Worm (Caenorhabditis elegans): ENCODE data around the gene oac-10.

The oac-10 gene

ce11 chrII:3897758-3898494, 28.2 kb downstream of the oac-10 start, which contains the start of gene F53C3.6 (continued):
- TF ChIP-seq fos-1 (tag; optimal IDR thresholded peaks at IDR 0.05) (no peak), attf-4 (tag; optimal IDR thresholded peaks at IDR 0.05) (no peak), lin-39 (tag; optimal IDR thresholded peaks at IDR 0.05) (no peak), madf-9 (GFP tag; conservative IDR thresholded peaks at IDR 0.05) (no peak), nhr-28 (tag; optimal IDR thresholded peaks at IDR 0.05) (peak; percentile 54), mxl-3 (GFP tag; optimal IDR thresholded peaks at IDR 0.05) (peak; percentile 6), ztf-11 (tag; optimal IDR thresholded peaks at IDR 0.05) (no peak), ZK337.2 (GFP tag; IDR thresholded peaks at IDR 0.05) (no peak), ceh-32 (tag; optimal IDR thresholded peaks at IDR 0.05; ENCODE audit: poor library complexity) (no peak), daf-19 (GFP tag; conservative IDR thresholded peaks at IDR 0.05) (no peak), snpc-4 (tag; optimal IDR thresholded peaks at IDR 0.05) (no peak), Y105C5A.15 (GFP tag; IDR thresholded peaks at IDR 0.05) (no peak), nhr-237 (tag; optimal IDR thresholded peaks at IDR 0.05) (no peak), ceh-82 (tag; optimal IDR thresholded peaks at IDR 0.05) (no peak), dmd-9 (GFP tag; IDR thresholded peaks at IDR 0.05) (no peak), lsy-2 (tag; optimal IDR thresholded peaks at IDR 0.05) (peak in 1 of 2 experiments; percentile 76), nhr-41 (GFP tag; IDR thresholded peaks at IDR 0.05) (no peak), ceh-28 (tag; optimal IDR thresholded peaks at IDR 0.05) (no peak), Y75B8A.6 (GFP tag; IDR thresholded peaks at IDR 0.05) (no peak), ceh-20 (GFP tag; IDR thresholded peaks at IDR 0.05) (no peak), lin-15B (tag; optimal IDR thresholded peaks at IDR 0.05) (no peak), daf-8 (GFP tag; IDR thresholded peaks at IDR 0.05) (no peak), saeg-2 (GFP tag; IDR thresholded peaks at IDR 0.05) (no peak), zip-2 (tag; optimal IDR thresholded peaks at IDR 0.05) (no peak), F49E8.2 (tag; optimal IDR thresholded peaks at IDR 0.05; ENCODE audit: borderline replicate concordance) (no peak), lin-1 (GFP tag; IDR thresholded peaks at IDR 0.05) (no peak), spr-1 (tag; optimal IDR thresholded peaks at IDR 0.05) (no peak), nhr-48 (tag; optimal IDR thresholded peaks at IDR 0.05) (peak; percentile 54), nhr-25 (tag; optimal IDR thresholded peaks at IDR 0.05; ENCODE audit: borderline replicate concordance, insufficient read depth) (no peak), ceh-44 (GFP tag; IDR thresholded peaks at IDR 0.05) (no peak), php-3 (GFP tag; IDR thresholded peaks at IDR 0.05) (no peak), ctbp-1 (GFP tag; IDR thresholded peaks at IDR 0.05) (no peak), tag-97 (GFP tag; IDR thresholded peaks at IDR 0.05) (no peak), zag-1 (tag; optimal IDR thresholded peaks at IDR 0.05) (no peak), hmg-1.1 (GFP tag; IDR thresholded peaks at IDR 0.05) (0 out of 2 replicates have a peak, but pooled peaks have one; percentile 37), set-16 (GFP tag; IDR thresholded peaks at IDR 0.05) (peak; percentile 94), R02D3.7 (tag; optimal IDR thresholded peaks at IDR 0.05) (no peak), dmd-8 (GFP tag; IDR thresholded peaks at IDR 0.05) (no peak), ceh-62 (tag; optimal IDR thresholded peaks at IDR 0.05) (no peak), dpl-1 (GFP tag; optimal IDR thresholded peaks at IDR 0.05) (peak; percentile 21), mdt-29 (GFP tag; IDR thresholded peaks at IDR 0.05) (no peak), D1046.2 (GFP tag; IDR thresholded peaks at IDR 0.05) (no peak), nhr-6 (tag; optimal IDR thresholded peaks at IDR 0.05) (peak; percentile 18), nhr-76 (tag; optimal IDR thresholded peaks at IDR 0.05) (no peak), nhr-111 (GFP tag; optimal IDR thresholded peaks at IDR 0.05) (no peak), egl-43 (GFP tag; IDR thresholded peaks at IDR 0.05) (no peak), ces-1 (GFP tag; optimal IDR thresholded peaks at IDR 0.05) (no peak), hlh-11 (tag; optimal IDR thresholded peaks at IDR 0.05) (peak; percentile 70)
